Fruit fly (Drosophila melanogaster) whole organism, wandering third instar larva: ENCODE measurements around the gene Acsx4.

Experiments
- Abd-B ChIP-seq: fragments of >200 bp; optimal IDR thresholded peaks from 2 replicates; lab custom pipeline; 2017; ENCODE audit warnings: missing biosample characterization, missing genetic modification characterization
- CG32264 ChIP-seq: fragments of 200-800 bp; sonication (Bioruptor generic); optimal IDR thresholded peaks from 2 replicates; lab custom pipeline; 2016; ENCODE audit warnings: missing biosample characterization, missing genetic modification characterization
- CG9705 ChIP-seq: fragments of 200-800 bp; sonication (Bioruptor generic); optimal IDR thresholded peaks from 2 replicates; lab custom pipeline; 2018; ENCODE audit warnings: missing biosample characterization, mild to moderate bottlenecking, missing genetic modification characterization
- CrebA ChIP-seq: fragments of 200-800 bp; sonication (Bioruptor generic); optimal IDR thresholded peaks from 2 replicates; lab custom pipeline; 2016; ENCODE audit warnings: missing biosample characterization, mild to moderate bottlenecking, missing genetic modification characterization, borderline replicate concordance
- Dfd ChIP-seq: fragments of >200 bp; optimal IDR thresholded peaks from 2 replicates; lab custom pipeline; 2017; ENCODE audit warnings: missing biosample characterization, missing genetic modification characterization
- Dif ChIP-seq: fragments of 200-275, 200-300 bp; sonication (Bioruptor generic); optimal IDR thresholded peaks from 2 replicates; lab custom pipeline; 2018; ENCODE audit warnings: missing biosample characterization, missing genetic modification characterization; ENCODE audit not compliant: partially characterized antibody
- HLH106 ChIP-seq: fragments of 200-800 bp; optimal IDR thresholded peaks from 3 replicates; lab custom pipeline; 2019; ENCODE audit warnings: missing biosample characterization, mild to moderate bottlenecking, missing genetic modification characterization, moderate library complexity
- Hnf4 ChIP-seq: fragments of 200-800 bp; sonication (Bioruptor generic); optimal IDR thresholded peaks from 2 replicates; lab custom pipeline; 2016; ENCODE audit warnings: missing biosample characterization, mild to moderate bottlenecking, missing genetic modification characterization
- Hr83 ChIP-seq: fragments of 200-300 bp; sonication (Bioruptor generic); optimal IDR thresholded peaks from 2 replicates; lab custom pipeline; 2016; ENCODE audit warnings: missing biosample characterization, mild to moderate bottlenecking, missing genetic modification characterization, moderate library complexity; ENCODE audit not compliant: poor library complexity, severe bottlenecking
- Jra ChIP-seq: sonication (Bioruptor generic); optimal IDR thresholded peaks from 2 replicates; lab custom pipeline; 2016; ENCODE audit warnings: missing biosample characterization, missing genetic modification characterization
- Mio ChIP-seq: sonication (Bioruptor generic); optimal IDR thresholded peaks from 2 replicates; lab custom pipeline; 2016; ENCODE audit warnings: missing biosample characterization, missing genetic modification characterization
- Myc ChIP-seq: fragments of >200 bp; optimal IDR thresholded peaks from 2 replicates; lab custom pipeline; 2017
- N ChIP-seq: fragments of >200 bp; optimal IDR thresholded peaks from 2 replicates; lab custom pipeline; 2018; ENCODE audit warnings: missing biosample characterization, missing external identifiers, missing genetic modification characterization
- Rel ChIP-seq, 2 experiments: fragments of 200-800 bp; sonication (Bioruptor generic) in 1 of 2; optimal IDR thresholded peaks; 2 replicates in 1 of 2; 3 replicates in 1 of 2; lab custom pipeline; 2016 to 2019; ENCODE audit warnings: mild to moderate bottlenecking in 2 of 2, missing biosample characterization in 2 of 2, missing genetic modification characterization in 2 of 2, moderate library complexity in 1 of 2
- Sp1 ChIP-seq: fragments of 200-800 bp; sonication (Bioruptor generic); optimal IDR thresholded peaks from 3 replicates; lab custom pipeline; 2019; ENCODE audit warnings: missing biosample characterization, mild to moderate bottlenecking, missing genetic modification characterization, moderate library complexity
- Vsx2 ChIP-seq: fragments of 200-300, 225-300 bp; sonication (Bioruptor generic); optimal IDR thresholded peaks from 2 replicates; lab custom pipeline; 2018; ENCODE audit warnings: missing biosample characterization, missing genetic modification characterization; ENCODE audit not compliant: partially characterized antibody
- br ChIP-seq: fragments of 200-800 bp; sonication (Bioruptor generic); optimal IDR thresholded peaks from 2 replicates; lab custom pipeline; 2016; ENCODE audit warnings: missing biosample characterization, missing genetic modification characterization
- dl ChIP-seq, 2 experiments: fragments of 175-275, 200-275 bp in 1 of 2; fragments of 200-275 bp in 1 of 2; sonication (Bioruptor generic); optimal IDR thresholded peaks; lab custom pipeline; 2018; ENCODE audit warnings: mild to moderate bottlenecking in 2 of 2, missing biosample characterization in 2 of 2, missing genetic modification characterization in 2 of 2, moderate library complexity in 2 of 2; ENCODE audit not compliant: partially characterized antibody in 2 of 2, insufficient read depth in 1 of 2
- dmrt93B ChIP-seq: fragments of 200-800 bp; sonication (Bioruptor generic); optimal IDR thresholded peaks from 2 replicates; lab custom pipeline; 2018; ENCODE audit warnings: missing biosample characterization, mild to moderate bottlenecking, missing genetic modification characterization
- dsf ChIP-seq: sonication (Bioruptor generic); optimal IDR thresholded peaks from 2 replicates; lab custom pipeline; 2016; ENCODE audit warnings: missing biosample characterization, missing genetic modification characterization, borderline replicate concordance
- ey ChIP-seq: fragments of 200-800 bp; sonication (Bioruptor generic); optimal IDR thresholded peaks from 2 replicates; lab custom pipeline; 2016; ENCODE audit warnings: missing biosample characterization, missing genetic modification characterization
- foxo ChIP-seq, 2 experiments: fragments of 200-800 bp; sonication (Bioruptor generic); optimal IDR thresholded peaks; 2 replicates in 1 of 2; 3 replicates in 1 of 2; lab custom pipeline; 2016 to 2017; ENCODE audit warnings: missing biosample characterization in 2 of 2, missing genetic modification characterization in 2 of 2
- fru ChIP-seq: fragments of 200-800 bp; sonication (Bioruptor generic); optimal IDR thresholded peaks from 3 replicates; lab custom pipeline; 2016; ENCODE audit warnings: missing biosample characterization, mild to moderate bottlenecking, missing genetic modification characterization
- h ChIP-seq: fragments of 200-800 bp; sonication (Bioruptor generic); optimal IDR thresholded peaks from 3 replicates; lab custom pipeline; 2016; ENCODE audit warnings: missing biosample characterization, mild to moderate bottlenecking, missing genetic modification characterization
- jim ChIP-seq: fragments of 175-275, 200-325 bp; sonication (Bioruptor generic); optimal IDR thresholded peaks from 2 replicates; lab custom pipeline; 2016; ENCODE audit warnings: missing biosample characterization, mild to moderate bottlenecking, missing genetic modification characterization
- lola ChIP-seq: fragments of >200 bp; optimal IDR thresholded peaks from 2 replicates; lab custom pipeline; 2017; ENCODE audit warnings: missing biosample characterization, missing genetic modification characterization
- psq ChIP-seq: fragments of 200-800 bp; sonication (Bioruptor generic); optimal IDR thresholded peaks from 3 replicates; lab custom pipeline; 2017; ENCODE audit warnings: missing biosample characterization, mild to moderate bottlenecking, missing genetic modification characterization, moderate library complexity
- rgr ChIP-seq: fragments of 200-800 bp; sonication (Bioruptor generic); optimal IDR thresholded peaks from 3 replicates; lab custom pipeline; 2016; ENCODE audit warnings: missing biosample characterization, mild to moderate bottlenecking, missing genetic modification characterization
- sage ChIP-seq: fragments of 200-800 bp; sonication (Bioruptor generic); optimal IDR thresholded peaks from 2 replicates; lab custom pipeline; 2016; ENCODE audit warnings: missing biosample characterization, mild to moderate bottlenecking, missing genetic modification characterization
- sv ChIP-seq: fragments of 200-800 bp; sonication (Bioruptor generic); optimal IDR thresholded peaks from 3 replicates; lab custom pipeline; 2016; ENCODE audit warnings: missing biosample characterization, missing genetic modification characterization
- tai ChIP-seq: sonication (Bioruptor generic); optimal IDR thresholded peaks from 2 replicates; lab custom pipeline; 2016; ENCODE audit warnings: missing biosample characterization, missing genetic modification characterization
- usp ChIP-seq: fragments of >200 bp; optimal IDR thresholded peaks from 2 replicates; lab custom pipeline; 2017; ENCODE audit warnings: missing biosample characterization, missing genetic modification characterization
- woc ChIP-seq: sonication (Bioruptor generic); optimal IDR thresholded peaks from 2 replicates; lab custom pipeline; 2016; ENCODE audit warnings: missing biosample characterization, mild to moderate bottlenecking, missing genetic modification characterization

Acsx4 gene

DNA sequence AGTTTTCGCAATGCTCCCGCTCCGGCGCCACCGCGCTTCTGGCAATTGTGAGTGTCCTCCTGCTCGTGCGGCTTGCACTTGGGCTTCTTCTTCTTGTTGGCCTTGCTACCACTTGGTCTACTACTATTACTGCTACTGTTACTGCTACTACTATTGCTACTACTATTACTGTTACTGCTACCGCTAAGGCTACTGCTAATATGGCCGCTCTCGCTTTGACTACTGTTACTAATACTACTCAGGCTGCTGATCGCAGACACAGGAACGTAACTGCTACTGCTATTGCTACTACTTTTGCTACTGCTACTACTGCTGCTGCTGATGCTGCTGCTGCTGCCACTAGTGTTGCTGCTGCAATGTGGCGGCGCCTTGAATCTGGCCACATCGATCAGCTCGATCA is 13.5 kb downstream of the Acsx4 start:
- TF ChIP-seq Jra (GFP tag; lab: Kevin White, UChicago) (no peak), dsf (GFP tag; lab: Kevin White, UChicago) (no peak), h (GFP tag; lab: Kevin White, UChicago) (no peak), CG32264 (no peak), dl (GFP tag; optimal IDR thresholded peaks at IDR 0.05; lab: Kevin White, UChicago; ENCODE audit: insufficient read depth in 1 of 2, partially characterized antibody in 2 of 2) (no peak), Sp1 (GFP tag; lab: Kevin White, UChicago) (no peak), CG9705 (no peak), Dif (GFP tag; lab: Kevin White, UChicago) (no peak), sv (no peak), sage (no peak), CrebA (GFP tag; lab: Kevin White, UChicago) (no peak), N (no peak), usp (no peak), Dfd (GFP tag; lab: Kevin White, UChicago) (no peak), psq (GFP tag; lab: Kevin White, UChicago) (no peak), woc (no peak), Rel (GFP tag; optimal IDR thresholded peaks at IDR 0.05; lab: Kevin White, UChicago) (no peak), Rel (tag; optimal IDR thresholded peaks at IDR 0.05; lab: Kevin White, UChicago) (no peak), lola (GFP tag; lab: Kevin White, UChicago) (no peak)

DNA sequence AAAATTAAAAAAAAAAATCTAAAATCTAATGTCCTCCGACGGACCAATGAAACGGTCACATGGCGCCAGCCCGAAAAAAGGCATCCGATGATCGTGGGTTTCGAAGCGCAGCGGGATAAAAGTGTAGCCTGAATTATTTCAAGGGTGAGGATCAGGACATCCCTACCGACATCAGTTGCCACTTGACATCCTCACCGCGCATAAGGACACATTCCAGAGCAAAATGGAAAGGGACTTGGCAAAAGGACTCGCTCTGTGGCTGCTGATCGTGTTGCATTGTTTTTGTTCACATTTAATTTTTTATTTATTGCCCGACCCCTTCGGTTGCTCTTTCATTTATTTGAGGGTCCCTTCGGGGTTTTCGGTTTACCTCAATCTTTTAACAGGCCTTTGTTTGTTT is 16.3 kb downstream of the Acsx4 start:
- TF ChIP-seq Dif (GFP tag; lab: Kevin White, UChicago) (no peak), usp (no peak), Sp1 (GFP tag; lab: Kevin White, UChicago) (no peak), foxo (GFP tag; optimal IDR thresholded peaks at IDR 0.05; lab: Kevin White, UChicago) (no peak), sage (no peak), rgr (GFP tag; lab: Kevin White, UChicago) (no peak), Hnf4 (GFP tag; lab: Kevin White, UChicago) (no peak), ey (no peak), psq (GFP tag; lab: Kevin White, UChicago) (no peak), sv (no peak)

DNA sequence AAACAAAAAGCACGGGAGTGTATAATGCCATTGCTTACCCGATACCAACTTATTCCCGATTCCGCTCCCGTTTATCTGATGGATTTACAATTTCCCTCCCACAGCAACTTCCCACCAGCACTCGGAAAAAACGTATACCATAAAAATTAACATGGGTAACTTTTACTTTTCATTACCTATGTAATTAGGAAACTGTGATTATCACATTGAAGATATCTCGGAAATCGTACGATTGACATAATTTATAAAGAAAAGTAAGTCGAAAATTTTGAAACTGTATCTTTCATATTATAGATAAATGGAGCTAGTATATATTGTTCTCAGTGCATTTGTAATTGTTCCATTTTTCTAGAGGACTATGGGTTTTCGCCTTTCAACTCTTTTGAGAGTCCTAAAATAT is 18.4 kb downstream of the Acsx4 start:
- no peak for TF ChIP-seq tai (GFP tag; lab: Kevin White, UChicago)
- TF ChIP-seq Vsx2: no peak
- no peak for TF ChIP-seq dl (GFP tag; optimal IDR thresholded peaks at IDR 0.05; lab: Kevin White, UChicago; ENCODE audit: insufficient read depth in 1 of 2, partially characterized antibody in 2 of 2)
- TF ChIP-seq CrebA (GFP tag; lab: Kevin White, UChicago): no peak
- TF ChIP-seq fru: no peak
- TF ChIP-seq sv: no peak
- TF ChIP-seq rgr (GFP tag; lab: Kevin White, UChicago): no peak
- TF ChIP-seq Rel (GFP tag; optimal IDR thresholded peaks at IDR 0.05; lab: Kevin White, UChicago): no peak
- TF ChIP-seq Rel (tag; optimal IDR thresholded peaks at IDR 0.05; lab: Kevin White, UChicago): no peak
- no peak for TF ChIP-seq Abd-B (GFP tag; lab: Kevin White, UChicago)
- TF ChIP-seq Hnf4 (GFP tag; lab: Kevin White, UChicago): no peak
- no peak for TF ChIP-seq CG9705
- TF ChIP-seq Jra (GFP tag; lab: Kevin White, UChicago): no peak
- no peak for TF ChIP-seq Hr83 (GFP tag; lab: Kevin White, UChicago)
- no peak for TF ChIP-seq psq (GFP tag; lab: Kevin White, UChicago)
- no peak for TF ChIP-seq Myc (lab: Kevin White, UChicago)

DNA sequence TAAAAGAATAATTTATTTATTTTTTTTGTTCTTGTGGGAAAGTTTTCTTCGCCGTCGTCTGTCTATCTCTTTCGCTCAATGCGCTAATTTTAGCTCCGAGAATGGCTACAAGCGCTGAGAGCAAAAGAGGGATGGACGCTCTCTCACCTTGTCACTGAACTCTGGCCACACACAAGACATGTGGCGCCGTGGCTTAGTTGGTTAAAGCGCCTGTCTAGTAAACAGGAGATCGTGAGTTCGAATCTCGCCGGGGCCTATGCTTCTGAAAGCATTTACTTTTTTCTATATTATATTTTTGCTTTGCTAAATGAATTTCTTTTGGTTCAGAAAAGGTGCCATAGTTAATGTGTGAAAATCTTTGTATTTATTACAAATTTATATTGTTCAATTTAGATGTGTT is 19.2 kb downstream of the Acsx4 start:
- TF ChIP-seq CrebA (GFP tag; lab: Kevin White, UChicago) (peak; percentile 12), br (GFP tag; lab: Kevin White, UChicago) (no peak)

DNA sequence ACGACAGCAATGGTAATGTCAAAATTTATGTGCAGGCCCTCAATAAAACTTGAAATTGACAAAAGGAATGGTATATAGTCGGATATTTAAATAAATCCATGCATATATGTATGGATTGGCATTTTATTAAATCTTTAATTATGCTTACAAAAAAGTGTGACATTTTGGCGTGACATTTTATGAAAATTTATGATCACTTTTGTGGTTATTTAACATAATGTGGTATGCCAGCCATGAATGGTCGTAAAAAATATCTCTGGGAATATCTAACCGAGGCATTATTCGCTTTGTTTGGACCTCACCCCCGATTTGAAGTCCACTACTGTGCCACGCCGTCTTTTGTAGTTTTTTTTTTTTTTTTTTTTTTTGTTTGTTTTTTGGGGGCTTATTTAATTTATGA is 20.2 kb downstream of the Acsx4 start:
- TF ChIP-seq jim (GFP tag; lab: Kevin White, UChicago) (no peak), CG32264 (no peak), woc (no peak), CG9705 (no peak), Hnf4 (GFP tag; lab: Kevin White, UChicago) (no peak), br (GFP tag; lab: Kevin White, UChicago) (no peak), Abd-B (GFP tag; lab: Kevin White, UChicago) (no peak), HLH106 (tag; lab: Kevin White, UChicago) (no peak), ey (no peak), Dfd (GFP tag; lab: Kevin White, UChicago) (no peak), Dif (GFP tag; lab: Kevin White, UChicago) (no peak), Mio (no peak), dmrt93B (GFP tag; lab: Kevin White, UChicago) (no peak), Vsx2 (no peak)
